Worm (Caenorhabditis elegans): ENCODE data around the gene efn-2.

efn-2 gene

ce11 chrIV:10576050-10576449 is at the start of gene efn-2:
Gene efn-2, plus strand, starts transcription at chrIV:10576350.
- TF ChIP-seq egl-5 (tag; optimal IDR thresholded peaks at IDR 0.05) (peak; percentile 13), R02D3.7 (tag; optimal IDR thresholded peaks at IDR 0.05) (no peak)

- TF ChIP-seq nhr-11 (tag; optimal IDR thresholded peaks at IDR 0.05) (no peak), nhr-67 (tag; optimal IDR thresholded peaks at IDR 0.05) (no peak), nhr-25 (tag; optimal IDR thresholded peaks at IDR 0.05) (no peak), pqm-1 (tag; optimal IDR thresholded peaks at IDR 0.05) (no peak), elt-3 (tag; optimal IDR thresholded peaks at IDR 0.05) (no peak), ceh-82 (tag; optimal IDR thresholded peaks at IDR 0.05) (no peak), fkh-10 (GFP tag; optimal IDR thresholded peaks at IDR 0.05) (no peak), ceh-28 (tag; optimal IDR thresholded peaks at IDR 0.05) (no peak), nhr-237 (tag; optimal IDR thresholded peaks at IDR 0.05) (no peak), R02D3.7 (tag; optimal IDR thresholded peaks at IDR 0.05) (no peak), nfya-1 (tag; optimal IDR thresholded peaks at IDR 0.05; ENCODE audit: insufficient read depth) (no peak), ceh-16 (tag; optimal IDR thresholded peaks at IDR 0.05) (no peak), nhr-12 (tag; optimal IDR thresholded peaks at IDR 0.05) (no peak), ceh-9 (tag; optimal IDR thresholded peaks at IDR 0.05) (no peak), daf-12 (tag; optimal IDR thresholded peaks at IDR 0.05) (no peak), egl-5 (tag; optimal IDR thresholded peaks at IDR 0.05) (no peak), nhr-28 (tag; optimal IDR thresholded peaks at IDR 0.05) (no peak)
Observed at ce11 chrIV:10530648-10531047, 45.5 kb upstream of the efn-2 start, which contains the start of gene T07G12.2. Gene T07G12.2, plus strand, starts transcription at chrIV:10530709.

- no peak for TF ChIP-seq hmg-11 (tag; optimal IDR thresholded peaks at IDR 0.05)
Observed at ce11 chrIV:10533639-10534038, 42.5 kb upstream of the efn-2 start, which contains the start of gene T07G12.3. Gene T07G12.3, plus strand, starts transcription at chrIV:10533939.

ce11 chrIV:10538584-10538983 is 37.6 kb upstream of the efn-2 start, which contains the start of gene T07G12.4:
Gene T07G12.4, minus strand, starts transcription at chrIV:10538684.
- no peak for TF ChIP-seq mdl-1 (tag; optimal IDR thresholded peaks at IDR 0.05)
- no peak for TF ChIP-seq ceh-82 (tag; optimal IDR thresholded peaks at IDR 0.05)
- no peak for TF ChIP-seq nhr-43 (tag; optimal IDR thresholded peaks at IDR 0.05; ENCODE audit: poor library complexity, severe bottlenecking)
- no peak for TF ChIP-seq elt-2 (tag; optimal IDR thresholded peaks at IDR 0.05)
- TF ChIP-seq nhr-28 (tag; optimal IDR thresholded peaks at IDR 0.05) = no peak

- TF ChIP-seq elt-2 (tag; optimal IDR thresholded peaks at IDR 0.05) = peak; percentile 54
- no peak for TF ChIP-seq fkh-10 (GFP tag; optimal IDR thresholded peaks at IDR 0.05)
Observed at ce11 chrIV:10542283-10542682, 33.9 kb upstream of the efn-2 start.

- TF ChIP-seq nhr-12 (tag; optimal IDR thresholded peaks at IDR 0.05) (no peak), skn-1 (tag; optimal IDR thresholded peaks at IDR 0.05) (no peak), unc-62 (GFP tag; optimal IDR thresholded peaks at IDR 0.05) (no peak), eor-1 (tag; optimal IDR thresholded peaks at IDR 0.05) (no peak), nhr-237 (tag; optimal IDR thresholded peaks at IDR 0.05) (no peak), unc-39 (tag; optimal IDR thresholded peaks at IDR 0.05) (no peak), ceh-16 (tag; optimal IDR thresholded peaks at IDR 0.05) (no peak), mml-1 (tag; optimal IDR thresholded peaks at IDR 0.05) (no peak), nfya-1 (tag; optimal IDR thresholded peaks at IDR 0.05; ENCODE audit: insufficient read depth) (no peak), lsy-12 (tag; optimal IDR thresholded peaks at IDR 0.05) (no peak), nhr-77 (tag; optimal IDR thresholded peaks at IDR 0.05) (no peak), nhr-11 (tag; optimal IDR thresholded peaks at IDR 0.05) (no peak), nhr-76 (tag; optimal IDR thresholded peaks at IDR 0.05) (no peak), hmg-11 (tag; optimal IDR thresholded peaks at IDR 0.05) (no peak), fos-1 (tag; optimal IDR thresholded peaks at IDR 0.05) (no peak), lin-15B (tag; optimal IDR thresholded peaks at IDR 0.05) (no peak), pha-4 (tag; optimal IDR thresholded peaks at IDR 0.05) (peak; percentile 32), snpc-4 (tag; optimal IDR thresholded peaks at IDR 0.05) (no peak), jun-1 (tag; optimal IDR thresholded peaks at IDR 0.05) (peak; percentile 66), pqm-1 (tag; optimal IDR thresholded peaks at IDR 0.05) (peak; percentile 76), daf-12 (tag; optimal IDR thresholded peaks at IDR 0.05) (no peak), elt-2 (tag; optimal IDR thresholded peaks at IDR 0.05) (peak; percentile 84), fkh-10 (GFP tag; optimal IDR thresholded peaks at IDR 0.05) (no peak), ceh-9 (tag; optimal IDR thresholded peaks at IDR 0.05) (no peak), nhr-25 (tag; optimal IDR thresholded peaks at IDR 0.05) (no peak), elt-1 (tag; optimal IDR thresholded peaks at IDR 0.05) (no peak)
Observed at ce11 chrIV:10543361-10543760, 32.8 kb upstream of the efn-2 start.

Data from whole organism, L3 larva.